Fruit fly (Drosophila melanogaster) whole organism, wandering third instar larva: Measurements from ENCODE around the gene CG9016.

Experiments
- Abd-B ChIP-seq: fragments of >200 bp; optimal IDR thresholded peaks from 2 replicates; lab custom pipeline; 2017; ENCODE audit warnings: missing biosample characterization, missing genetic modification characterization
- CG9705 ChIP-seq: fragments of 200-800 bp; sonication (Bioruptor generic); optimal IDR thresholded peaks from 2 replicates; lab custom pipeline; 2018; ENCODE audit warnings: missing biosample characterization, mild to moderate bottlenecking, missing genetic modification characterization
- Dfd ChIP-seq: fragments of >200 bp; optimal IDR thresholded peaks from 2 replicates; lab custom pipeline; 2017; ENCODE audit warnings: missing biosample characterization, missing genetic modification characterization
- Dif ChIP-seq: fragments of 200-275, 200-300 bp; sonication (Bioruptor generic); optimal IDR thresholded peaks from 2 replicates; lab custom pipeline; 2018; ENCODE audit warnings: missing biosample characterization, missing genetic modification characterization; ENCODE audit not compliant: partially characterized antibody
- GATAd ChIP-seq: sonication (Bioruptor generic); optimal IDR thresholded peaks from 2 replicates; lab custom pipeline; 2016; ENCODE audit warnings: missing biosample characterization, missing genetic modification characterization
- HLH106 ChIP-seq: fragments of 200-800 bp; optimal IDR thresholded peaks from 3 replicates; lab custom pipeline; 2019; ENCODE audit warnings: missing biosample characterization, mild to moderate bottlenecking, missing genetic modification characterization, moderate library complexity
- Hnf4 ChIP-seq: fragments of 200-800 bp; sonication (Bioruptor generic); optimal IDR thresholded peaks from 2 replicates; lab custom pipeline; 2016; ENCODE audit warnings: missing biosample characterization, mild to moderate bottlenecking, missing genetic modification characterization
- Hr78 ChIP-seq: fragments of >200 bp; optimal IDR thresholded peaks from 2 replicates; lab custom pipeline; 2017; ENCODE audit warnings: missing biosample characterization, missing genetic modification characterization
- Hr83 ChIP-seq: fragments of 200-300 bp; sonication (Bioruptor generic); optimal IDR thresholded peaks from 2 replicates; lab custom pipeline; 2016; ENCODE audit warnings: missing biosample characterization, mild to moderate bottlenecking, missing genetic modification characterization, moderate library complexity; ENCODE audit not compliant: poor library complexity, severe bottlenecking
- Jra ChIP-seq: sonication (Bioruptor generic); optimal IDR thresholded peaks from 2 replicates; lab custom pipeline; 2016; ENCODE audit warnings: missing biosample characterization, missing genetic modification characterization
- Mio ChIP-seq: sonication (Bioruptor generic); optimal IDR thresholded peaks from 2 replicates; lab custom pipeline; 2016; ENCODE audit warnings: missing biosample characterization, missing genetic modification characterization
- Myc ChIP-seq: fragments of >200 bp; optimal IDR thresholded peaks from 2 replicates; lab custom pipeline; 2017
- OdsH ChIP-seq: fragments of 200-800 bp; sonication (Bioruptor generic); optimal IDR thresholded peaks from 2 replicates; lab custom pipeline; 2016; ENCODE audit warnings: missing biosample characterization, mild to moderate bottlenecking, missing genetic modification characterization
- Rel ChIP-seq, 2 experiments: fragments of 200-800 bp; sonication (Bioruptor generic) in 1 of 2; optimal IDR thresholded peaks; 2 replicates in 1 of 2; 3 replicates in 1 of 2; lab custom pipeline; 2016 to 2019; ENCODE audit warnings: mild to moderate bottlenecking in 2 of 2, missing biosample characterization in 2 of 2, missing genetic modification characterization in 2 of 2, moderate library complexity in 1 of 2
- Sp1 ChIP-seq: fragments of 200-800 bp; sonication (Bioruptor generic); optimal IDR thresholded peaks from 3 replicates; lab custom pipeline; 2019; ENCODE audit warnings: missing biosample characterization, mild to moderate bottlenecking, missing genetic modification characterization, moderate library complexity
- br ChIP-seq: fragments of 200-800 bp; sonication (Bioruptor generic); optimal IDR thresholded peaks from 2 replicates; lab custom pipeline; 2016; ENCODE audit warnings: missing biosample characterization, missing genetic modification characterization
- brk ChIP-seq: fragments of 200-800 bp; sonication (Bioruptor generic); optimal IDR thresholded peaks from 2 replicates; lab custom pipeline; 2016; ENCODE audit warnings: missing biosample characterization, mild to moderate bottlenecking, missing genetic modification characterization
- dl ChIP-seq, 2 experiments: fragments of 175-275, 200-275 bp in 1 of 2; fragments of 200-275 bp in 1 of 2; sonication (Bioruptor generic); optimal IDR thresholded peaks; lab custom pipeline; 2018; ENCODE audit warnings: mild to moderate bottlenecking in 2 of 2, missing biosample characterization in 2 of 2, missing genetic modification characterization in 2 of 2, moderate library complexity in 2 of 2; ENCODE audit not compliant: partially characterized antibody in 2 of 2, insufficient read depth in 1 of 2
- dmrt93B ChIP-seq: fragments of 200-800 bp; sonication (Bioruptor generic); optimal IDR thresholded peaks from 2 replicates; lab custom pipeline; 2018; ENCODE audit warnings: missing biosample characterization, mild to moderate bottlenecking, missing genetic modification characterization
- dsf ChIP-seq: sonication (Bioruptor generic); optimal IDR thresholded peaks from 2 replicates; lab custom pipeline; 2016; ENCODE audit warnings: missing biosample characterization, missing genetic modification characterization, borderline replicate concordance
- ey ChIP-seq: fragments of 200-800 bp; sonication (Bioruptor generic); optimal IDR thresholded peaks from 2 replicates; lab custom pipeline; 2016; ENCODE audit warnings: missing biosample characterization, missing genetic modification characterization
- foxo ChIP-seq, 2 experiments: fragments of 200-800 bp; sonication (Bioruptor generic); optimal IDR thresholded peaks; 2 replicates in 1 of 2; 3 replicates in 1 of 2; lab custom pipeline; 2016 to 2017; ENCODE audit warnings: missing biosample characterization in 2 of 2, missing genetic modification characterization in 2 of 2
- fru ChIP-seq: fragments of 200-800 bp; sonication (Bioruptor generic); optimal IDR thresholded peaks from 3 replicates; lab custom pipeline; 2016; ENCODE audit warnings: missing biosample characterization, mild to moderate bottlenecking, missing genetic modification characterization
- h ChIP-seq: fragments of 200-800 bp; sonication (Bioruptor generic); optimal IDR thresholded peaks from 3 replicates; lab custom pipeline; 2016; ENCODE audit warnings: missing biosample characterization, mild to moderate bottlenecking, missing genetic modification characterization
- jim ChIP-seq: fragments of 175-275, 200-325 bp; sonication (Bioruptor generic); optimal IDR thresholded peaks from 2 replicates; lab custom pipeline; 2016; ENCODE audit warnings: missing biosample characterization, mild to moderate bottlenecking, missing genetic modification characterization
- lola ChIP-seq: fragments of >200 bp; optimal IDR thresholded peaks from 2 replicates; lab custom pipeline; 2017; ENCODE audit warnings: missing biosample characterization, missing genetic modification characterization
- psq ChIP-seq: fragments of 200-800 bp; sonication (Bioruptor generic); optimal IDR thresholded peaks from 3 replicates; lab custom pipeline; 2017; ENCODE audit warnings: missing biosample characterization, mild to moderate bottlenecking, missing genetic modification characterization, moderate library complexity
- rgr ChIP-seq: fragments of 200-800 bp; sonication (Bioruptor generic); optimal IDR thresholded peaks from 3 replicates; lab custom pipeline; 2016; ENCODE audit warnings: missing biosample characterization, mild to moderate bottlenecking, missing genetic modification characterization
- sage ChIP-seq: fragments of 200-800 bp; sonication (Bioruptor generic); optimal IDR thresholded peaks from 2 replicates; lab custom pipeline; 2016; ENCODE audit warnings: missing biosample characterization, mild to moderate bottlenecking, missing genetic modification characterization
- sv ChIP-seq: fragments of 200-800 bp; sonication (Bioruptor generic); optimal IDR thresholded peaks from 3 replicates; lab custom pipeline; 2016; ENCODE audit warnings: missing biosample characterization, missing genetic modification characterization
- tai ChIP-seq: sonication (Bioruptor generic); optimal IDR thresholded peaks from 2 replicates; lab custom pipeline; 2016; ENCODE audit warnings: missing biosample characterization, missing genetic modification characterization
- usp ChIP-seq: fragments of >200 bp; optimal IDR thresholded peaks from 2 replicates; lab custom pipeline; 2017; ENCODE audit warnings: missing biosample characterization, missing genetic modification characterization
- woc ChIP-seq: sonication (Bioruptor generic); optimal IDR thresholded peaks from 2 replicates; lab custom pipeline; 2016; ENCODE audit warnings: missing biosample characterization, mild to moderate bottlenecking, missing genetic modification characterization

The CG9016 gene

dm6 chr2L:5881181-5881580, 42.3 kb downstream of the CG9016 start:
- no peak for TF ChIP-seq br (GFP tag; lab: Kevin White, UChicago)
- no peak for TF ChIP-seq h (GFP tag; lab: Kevin White, UChicago)
- no peak for TF ChIP-seq sv
- TF ChIP-seq dsf (GFP tag; lab: Kevin White, UChicago): no peak
- TF ChIP-seq rgr (GFP tag; lab: Kevin White, UChicago): no peak
- no peak for TF ChIP-seq Abd-B (GFP tag; lab: Kevin White, UChicago)
- TF ChIP-seq jim: no peak
- no peak for TF ChIP-seq HLH106 (tag; lab: Kevin White, UChicago)

dm6 chr2L:5879363-5879934, 44.0 kb downstream of the CG9016 start, which contains the start of gene rau:
TSS of gene rau (minus strand) at chr2L:5879498.
- TF ChIP-seq Sp1 (GFP tag; lab: Kevin White, UChicago) (peak; percentile 69), foxo (GFP tag; optimal IDR thresholded peaks at IDR 0.05; lab: Kevin White, UChicago) (peak in 1 of 2 experiments; percentile 59), usp (GFP tag; lab: Kevin White, UChicago) (no peak), Mio (GFP tag; lab: Kevin White, UChicago) (no peak), Dfd (no peak), CG9705 (peak; percentile 54), brk (GFP tag; lab: Kevin White, UChicago) (peak; percentile 51), jim (no peak), sv (peak; percentile 51), Rel (GFP tag; optimal IDR thresholded peaks at IDR 0.05; lab: Kevin White, UChicago) (no peak), Rel (tag; optimal IDR thresholded peaks at IDR 0.05; lab: Kevin White, UChicago) (no peak), fru (peak; percentile 52), rgr (GFP tag; lab: Kevin White, UChicago) (peak; percentile 42), Hnf4 (GFP tag; lab: Kevin White, UChicago) (peak; percentile 48), ey (peak; percentile 66), psq (GFP tag; lab: Kevin White, UChicago) (peak; percentile 31), br (GFP tag; lab: Kevin White, UChicago) (peak; percentile 70), Hr83 (GFP tag; lab: Kevin White, UChicago) (peak; percentile 32), woc (peak; percentile 52), HLH106 (tag; lab: Kevin White, UChicago) (peak; percentile 72), lola (GFP tag; lab: Kevin White, UChicago) (no peak), tai (GFP tag; lab: Kevin White, UChicago) (no peak), OdsH (GFP tag; lab: Kevin White, UChicago) (peak; percentile 61), Hr78 (GFP tag; lab: Kevin White, UChicago) (no peak), dl (GFP tag; optimal IDR thresholded peaks at IDR 0.05; lab: Kevin White, UChicago; ENCODE audit: insufficient read depth in 1 of 2, partially characterized antibody in 2 of 2) (peak in 1 of 2 experiments; percentile 35), h (GFP tag; lab: Kevin White, UChicago) (peak; percentile 65), sage (GFP tag; lab: Kevin White, UChicago) (peak; percentile 23), dmrt93B (GFP tag; lab: Kevin White, UChicago) (peak; percentile 38), Dif (peak; percentile 70), Abd-B (GFP tag; lab: Kevin White, UChicago) (no peak), Jra (no peak)

- TF ChIP-seq GATAd (GFP tag; lab: Kevin White, UChicago): no peak
- no peak for TF ChIP-seq dl (GFP tag; optimal IDR thresholded peaks at IDR 0.05; lab: Kevin White, UChicago; ENCODE audit: insufficient read depth in 1 of 2, partially characterized antibody in 2 of 2)
- no peak for TF ChIP-seq HLH106 (tag; lab: Kevin White, UChicago)
- no peak for TF ChIP-seq fru
- TF ChIP-seq dmrt93B (GFP tag; lab: Kevin White, UChicago): peak; percentile 15
- peak; percentile 73 for TF ChIP-seq Hr83 (GFP tag; lab: Kevin White, UChicago)
- no peak for TF ChIP-seq foxo (GFP tag; optimal IDR thresholded peaks at IDR 0.05; lab: Kevin White, UChicago)
- TF ChIP-seq psq (GFP tag; lab: Kevin White, UChicago): no peak
- TF ChIP-seq dsf (GFP tag; lab: Kevin White, UChicago): no peak
- peak; percentile 48 for TF ChIP-seq rgr (GFP tag; lab: Kevin White, UChicago)
- TF ChIP-seq ey: no peak
- peak; percentile 8 for TF ChIP-seq Hnf4 (GFP tag; lab: Kevin White, UChicago)
- peak; percentile 8 for TF ChIP-seq Sp1 (GFP tag; lab: Kevin White, UChicago)
- no peak for TF ChIP-seq woc
- TF ChIP-seq Myc (lab: Kevin White, UChicago): no peak
- peak; percentile 33 for TF ChIP-seq OdsH (GFP tag; lab: Kevin White, UChicago)
- TF ChIP-seq h (GFP tag; lab: Kevin White, UChicago): peak; percentile 42
- TF ChIP-seq, all 38 proteins: peak for 7
Observed at dm6 chr2L:5876474-5877067, 46.9 kb downstream of the CG9016 start.
